Fruit fly (Drosophila melanogaster): ENCODE results near the gene ema.
A peak's percentile ranks its signal among the peaks of the same experiment; 100 is the strongest.

ema gene

dm6 chr3R:16441367-16441923 is at the start of gene ema (continued):
- no peak for TF ChIP-seq CG7745 (tag; optimal IDR thresholded peaks at IDR 0.05)
- TF ChIP-seq CG10959 (GFP tag; IDR thresholded peaks at IDR 0.05): no peak
- no peak for TF ChIP-seq CG2678 (tag; optimal IDR thresholded peaks at IDR 0.05)
- no peak for TF ChIP-seq CG7928 (GFP tag; optimal IDR thresholded peaks at IDR 0.05)
- no peak for TF ChIP-seq Lim3 (GFP tag; IDR thresholded peaks at IDR 0.05)
- no peak for TF ChIP-seq chm (GFP tag; IDR thresholded peaks at IDR 0.05)
- TF ChIP-seq caup (GFP tag; optimal IDR thresholded peaks at IDR 0.05; ENCODE audit: severe bottlenecking): no peak
- TF ChIP-seq Fer2 (tag; optimal IDR thresholded peaks at IDR 0.05): no peak
- peak; percentile 59 for TF ChIP-seq CG9932 (GFP tag; IDR thresholded peaks at IDR 0.05)
- peak; percentile 98 for TF ChIP-seq CG15514 (GFP tag; optimal IDR thresholded peaks at IDR 0.05)
- TF ChIP-seq CG12071 (GFP tag; optimal IDR thresholded peaks at IDR 0.05): no peak
- TF ChIP-seq gcm2 (GFP tag; optimal IDR thresholded peaks at IDR 0.05): no peak
- no peak for TF ChIP-seq dimm (GFP tag; IDR thresholded peaks at IDR 0.05)
- no peak for TF ChIP-seq zfh2 (GFP tag; optimal IDR thresholded peaks at IDR 0.05)
- TF ChIP-seq CG11085 (GFP tag; IDR thresholded peaks at IDR 0.05): no peak
- TF ChIP-seq vnd (GFP tag; IDR thresholded peaks at IDR 0.05; ENCODE audit: partially characterized antibody): no peak
- no peak for TF ChIP-seq eve (GFP tag; optimal IDR thresholded peaks at IDR 0.05)
- TF ChIP-seq Camta (GFP tag; optimal IDR thresholded peaks at IDR 0.05): no peak
- peak; percentile 54 to 95 for TF ChIP-seq crp (GFP tag; optimal IDR thresholded peaks at IDR 0.05)
- no peak for TF ChIP-seq dan (GFP tag; IDR thresholded peaks at IDR 0.05)
- no peak for TF ChIP-seq bcd (GFP tag; optimal IDR thresholded peaks at IDR 0.05)
- TF ChIP-seq Mes4 (GFP tag; optimal IDR thresholded peaks at IDR 0.05): peak; percentile 33
- TF ChIP-seq CG17802 (tag; optimal IDR thresholded peaks at IDR 0.05): no peak
- peak; percentile 9 for TF ChIP-seq Ets65A (GFP tag)
- peak; percentile 90 for TF ChIP-seq MESR4 (GFP tag; optimal IDR thresholded peaks at IDR 0.05)
- peak; percentile 66 for TF ChIP-seq pzg (GFP tag; optimal IDR thresholded peaks at IDR 0.05)
- no peak for TF ChIP-seq CG17186 (GFP tag; optimal IDR thresholded peaks at IDR 0.05)
- no peak for TF ChIP-seq CG2199 (GFP tag; IDR thresholded peaks at IDR 0.05)
- no peak for TF ChIP-seq gce (GFP tag; IDR thresholded peaks at IDR 0.05)
- no peak for TF ChIP-seq Gsc (GFP tag; IDR thresholded peaks at IDR 0.05)
- no peak for TF ChIP-seq ind (GFP tag; optimal IDR thresholded peaks at IDR 0.05)
- no peak for TF ChIP-seq Hey (tag; optimal IDR thresholded peaks at IDR 0.05)
- peak; percentile 71 for TF ChIP-seq kah (GFP tag; optimal IDR thresholded peaks at IDR 0.05)
- peak; percentile 24; the same call in 1 of the 2 replicates for TF ChIP-seq Scr (GFP tag; IDR thresholded peaks at IDR 0.05; ENCODE audit: partially characterized antibody)
- no peak for TF ChIP-seq pb (GFP tag; optimal IDR thresholded peaks at IDR 0.05)
- TF ChIP-seq tx (GFP tag; optimal IDR thresholded peaks at IDR 0.05): no peak
- no peak for TF ChIP-seq CG7963 (GFP tag; IDR thresholded peaks at IDR 0.05; ENCODE audit: partially characterized antibody)
- TF ChIP-seq NfI (GFP tag; optimal IDR thresholded peaks at IDR 0.05): peak; percentile 11
- TF ChIP-seq knrl (GFP tag; IDR thresholded peaks at IDR 0.05; ENCODE audit: partially characterized antibody): no peak
- TF ChIP-seq CG12219 (GFP tag; optimal IDR thresholded peaks at IDR 0.05): no peak
- TF ChIP-seq Dll (GFP tag; IDR thresholded peaks at IDR 0.05; ENCODE audit: partially characterized antibody): peak; percentile 46; the same call in 2 of the 4 replicates
- TF ChIP-seq yki (optimal IDR thresholded peaks at IDR 0.05): no peak
- no peak for TF ChIP-seq Ssrp (tag; optimal IDR thresholded peaks at IDR 0.05)
- TF ChIP-seq fu2 (GFP tag; optimal IDR thresholded peaks at IDR 0.05): no peak
- TF ChIP-seq pnt (GFP tag; optimal IDR thresholded peaks at IDR 0.05): no peak
- peak; percentile 15 for TF ChIP-seq CG30020 (tag; optimal IDR thresholded peaks at IDR 0.05)
- no peak for TF ChIP-seq CG14667 (GFP tag; IDR thresholded peaks at IDR 0.05)
- TF ChIP-seq CG6854 (GFP tag; optimal IDR thresholded peaks at IDR 0.05): no peak
- no peak for TF ChIP-seq ase (GFP tag; IDR thresholded peaks at IDR 0.05)
- TF ChIP-seq CG17361 (GFP tag; IDR thresholded peaks at IDR 0.05): peak; percentile 17; the same call in 1 of the 3 replicates
- TF ChIP-seq CG10366 (GFP tag; IDR thresholded peaks at IDR 0.05): no peak
